Worm (Caenorhabditis elegans): ENCODE results near the gene C15H9.3.

ce11 chrX:6107962-6108361, 7.6 kb upstream of the C15H9.3 start:
- TF ChIP-seq nhr-237 (tag; optimal IDR thresholded peaks at IDR 0.05) (no peak), elt-3 (tag; optimal IDR thresholded peaks at IDR 0.05) (no peak), M03D4.4 (tag; optimal IDR thresholded peaks at IDR 0.05) (no peak), nhr-28 (tag; optimal IDR thresholded peaks at IDR 0.05) (no peak), unc-62 (GFP tag; optimal IDR thresholded peaks at IDR 0.05) (no peak), snpc-4 (tag; optimal IDR thresholded peaks at IDR 0.05) (no peak), mab-5 (tag; optimal IDR thresholded peaks at IDR 0.05) (no peak)

Data from whole organism, mixed stage, embryonic.